Fruit fly (Drosophila melanogaster) whole organism, prepupa: Measurements from ENCODE around the gene Gmd.

Source experiments
- Blimp-1 ChIP-seq: fragments of 200-800 bp; sonication (Bioruptor generic); optimal IDR thresholded peaks from 3 replicates; lab custom pipeline; 2017; ENCODE audit warnings: missing biosample characterization, missing genetic modification characterization, mild to moderate bottlenecking, moderate library complexity, missing genetic modification reagents
- CG15336 ChIP-seq: fragments of 200-800 bp; sonication (Bioruptor generic); IDR thresholded peaks from 2 replicates; pipeline ENCODE4 v1.3.6; 2022; ENCODE audit warnings: missing biosample characterization, missing genetic modification characterization
- CG1621 ChIP-seq: fragments of 200-800 bp; sonication (Bioruptor generic); optimal IDR thresholded peaks from 3 replicates; lab custom pipeline; 2018; ENCODE audit warnings: missing biosample characterization, mild to moderate bottlenecking, missing genetic modification characterization
- CG16779 ChIP-seq: fragments of 200-800 bp; sonication (Bioruptor generic); optimal IDR thresholded peaks from 3 replicates; lab custom pipeline; 2017; ENCODE audit warnings: missing biosample characterization, mild to moderate bottlenecking, missing genetic modification characterization
- CG3032 ChIP-seq: fragments of 200-800 bp; optimal IDR thresholded peaks from 2 replicates; lab custom pipeline; 2019; ENCODE audit warnings: missing biosample characterization, mild to moderate bottlenecking, missing genetic modification characterization, moderate library complexity
- CG32006 ChIP-seq: fragments of 200-800 bp; sonication (Bioruptor generic); optimal IDR thresholded peaks from 3 replicates; lab custom pipeline; 2017; ENCODE audit warnings: missing biosample characterization, mild to moderate bottlenecking, missing genetic modification characterization
- CG3919 ChIP-seq: fragments of 200-800 bp; sonication (Bioruptor generic); optimal IDR thresholded peaks from 3 replicates; lab custom pipeline; 2016; ENCODE audit warnings: missing biosample characterization, missing genetic modification characterization
- CG6163 ChIP-seq: fragments of 200-800 bp; sonication (Bioruptor generic); IDR thresholded peaks from 3 replicates; pipeline ENCODE4 v1.3.6; 2022; ENCODE audit warnings: missing biosample characterization, missing genetic modification characterization
- CG6792 ChIP-seq: fragments of 200-800 bp; sonication (Bioruptor generic); optimal IDR thresholded peaks from 3 replicates; lab custom pipeline; 2016; ENCODE audit warnings: missing biosample characterization, missing genetic modification characterization
- CG6808 ChIP-seq: fragments of 200-800 bp; sonication (Bioruptor generic); optimal IDR thresholded peaks from 3 replicates; lab custom pipeline; 2017; ENCODE audit warnings: missing biosample characterization, missing genetic modification characterization, mild to moderate bottlenecking, moderate library complexity, missing genetic modification reagents
- CG6854 ChIP-seq: fragments of 200-800 bp; sonication (Bioruptor generic); optimal IDR thresholded peaks from 2 replicates; lab custom pipeline; 2017; ENCODE audit warnings: missing biosample characterization, mild to moderate bottlenecking, missing genetic modification characterization
- CG9139 ChIP-seq: fragments of 200-800 bp; sonication (Bioruptor generic); optimal IDR thresholded peaks from 3 replicates; lab custom pipeline; 2017; ENCODE audit warnings: missing biosample characterization, mild to moderate bottlenecking, missing genetic modification characterization
- Eip78C ChIP-seq: fragments of 200-800 bp; sonication (Bioruptor generic); peaks from one replicate; lab custom pipeline; 2016; ENCODE audit warnings: missing biosample characterization, missing genetic modification characterization
- Eip93F ChIP-seq: fragments of 200-800 bp; sonication (Bioruptor generic); optimal IDR thresholded peaks from 2 replicates; lab custom pipeline; 2016; ENCODE audit warnings: missing biosample characterization, mild to moderate bottlenecking, missing genetic modification characterization
- Ets96B ChIP-seq: fragments of 200-800 bp; optimal IDR thresholded peaks from 2 replicates; lab custom pipeline; 2019; ENCODE audit warnings: missing biosample characterization, mild to moderate bottlenecking, missing genetic modification characterization, moderate library complexity
- Hr39 ChIP-seq: fragments of 200-800 bp; sonication (Bioruptor generic); optimal IDR thresholded peaks from 2 replicates; lab custom pipeline; 2016; ENCODE audit warnings: missing biosample characterization, missing genetic modification characterization
- Hr4 ChIP-seq: fragments of 200-800 bp; sonication (Bioruptor generic); optimal IDR thresholded peaks from 3 replicates; lab custom pipeline; 2016; ENCODE audit warnings: missing biosample characterization, missing genetic modification characterization
- Lpt ChIP-seq: fragments of 200-800 bp; sonication (Bioruptor generic); optimal IDR thresholded peaks from 3 replicates; lab custom pipeline; 2016; ENCODE audit warnings: missing biosample characterization, missing genetic modification characterization
- OdsH ChIP-seq: fragments of 200-800 bp; sonication (Bioruptor generic); optimal IDR thresholded peaks from 3 replicates; lab custom pipeline; 2016; ENCODE audit warnings: missing biosample characterization, missing genetic modification characterization
- Smox ChIP-seq: fragments of 200-800 bp; sonication (Bioruptor generic); optimal IDR thresholded peaks from 3 replicates; lab custom pipeline; 2016; ENCODE audit warnings: missing biosample characterization, missing genetic modification characterization
- Sox14 ChIP-seq: fragments of 200-800 bp; sonication (Bioruptor generic); optimal IDR thresholded peaks from 3 replicates; lab custom pipeline; 2016; ENCODE audit warnings: missing biosample characterization, missing genetic modification characterization
- cyc ChIP-seq: fragments of 200-800 bp; sonication (Bioruptor generic); optimal IDR thresholded peaks from 3 replicates; lab custom pipeline; 2016; ENCODE audit warnings: missing biosample characterization, missing genetic modification characterization
- dsx ChIP-seq: fragments of 200-800 bp; optimal IDR thresholded peaks from 3 replicates; lab custom pipeline; 2019; ENCODE audit warnings: missing biosample characterization, mild to moderate bottlenecking, missing genetic modification characterization, moderate library complexity; ENCODE audit not compliant: poor library complexity, severe bottlenecking
- eg ChIP-seq: fragments of 200-800 bp; sonication (Bioruptor generic); IDR thresholded peaks from 3 replicates; pipeline ENCODE4 v1.3.6; 2022; ENCODE audit warnings: missing biosample characterization, missing genetic modification characterization
- esn ChIP-seq: fragments of 200-800 bp; sonication (Bioruptor generic); optimal IDR thresholded peaks from 2 replicates; lab custom pipeline; 2016; ENCODE audit warnings: missing biosample characterization, mild to moderate bottlenecking, missing genetic modification characterization, moderate library complexity
- fkh ChIP-seq: fragments of 200-800 bp; sonication (Bioruptor generic); optimal IDR thresholded peaks from 3 replicates; lab custom pipeline; 2017; ENCODE audit warnings: missing biosample characterization, mild to moderate bottlenecking, missing genetic modification characterization, moderate library complexity
- lz ChIP-seq: fragments of 200-800 bp; sonication (Bioruptor generic); optimal IDR thresholded peaks from 3 replicates; lab custom pipeline; 2016; ENCODE audit warnings: missing biosample characterization, missing genetic modification characterization
- net ChIP-seq: fragments of 200-800 bp; sonication (Bioruptor generic); optimal IDR thresholded peaks from 3 replicates; lab custom pipeline; 2016; ENCODE audit warnings: missing biosample characterization, missing genetic modification characterization
- pdm3 ChIP-seq: fragments of 200-800 bp; sonication (Bioruptor generic); optimal IDR thresholded peaks from 3 replicates; lab custom pipeline; 2016; ENCODE audit warnings: missing biosample characterization, missing genetic modification characterization
- ss ChIP-seq, 2 experiments: fragments of 200-800 bp; sonication (Bioruptor generic); optimal IDR thresholded peaks; 2 replicates in 1 of 2; 3 replicates in 1 of 2; lab custom pipeline; 2017 to 2018; ENCODE audit warnings: mild to moderate bottlenecking in 2 of 2, missing biosample characterization in 2 of 2, missing genetic modification characterization in 2 of 2, moderate library complexity in 1 of 2
- svp ChIP-seq: fragments of 200-800 bp; sonication (Bioruptor generic); peaks from one replicate; lab custom pipeline; 2016; ENCODE audit warnings: missing biosample characterization, missing genetic modification characterization
- topi ChIP-seq: fragments of 200-800 bp; sonication (Bioruptor generic); optimal IDR thresholded peaks from 3 replicates; lab custom pipeline; 2016; ENCODE audit warnings: missing biosample characterization, missing genetic modification characterization
- vri ChIP-seq: fragments of 200-800 bp; sonication (Bioruptor generic); optimal IDR thresholded peaks from 3 replicates; lab custom pipeline; 2016; ENCODE audit warnings: missing biosample characterization, mild to moderate bottlenecking, missing genetic modification characterization

Gene Gmd

DNA sequence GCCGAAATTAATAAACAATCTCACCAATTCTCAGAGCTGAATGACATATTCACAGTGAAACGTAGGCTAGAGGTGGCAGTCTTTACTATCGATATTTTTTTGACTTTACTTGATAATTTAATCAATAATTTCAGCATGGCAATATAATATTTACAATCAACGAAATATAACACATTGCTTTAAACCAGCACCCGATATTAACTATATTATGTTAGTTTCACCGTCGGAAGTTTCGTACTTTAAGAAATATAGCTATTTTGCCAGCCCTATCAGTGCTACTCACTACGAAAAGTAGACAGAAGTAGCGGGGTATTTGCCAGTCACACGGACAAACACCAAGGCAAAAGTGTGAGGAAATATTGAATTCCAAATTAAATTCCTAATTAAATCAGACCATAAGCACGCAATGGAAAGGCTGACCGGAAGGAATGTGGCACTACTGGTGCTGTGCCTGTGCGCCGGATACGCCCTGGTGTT, 34.0 kb upstream of the Gmd start, which contains the start of the genes CG31917, Tfb5 and SelT (continued):
- peak; percentile 42 for TF ChIP-seq CG6792 (GFP tag; lab: Kevin White, UChicago)

DNA sequence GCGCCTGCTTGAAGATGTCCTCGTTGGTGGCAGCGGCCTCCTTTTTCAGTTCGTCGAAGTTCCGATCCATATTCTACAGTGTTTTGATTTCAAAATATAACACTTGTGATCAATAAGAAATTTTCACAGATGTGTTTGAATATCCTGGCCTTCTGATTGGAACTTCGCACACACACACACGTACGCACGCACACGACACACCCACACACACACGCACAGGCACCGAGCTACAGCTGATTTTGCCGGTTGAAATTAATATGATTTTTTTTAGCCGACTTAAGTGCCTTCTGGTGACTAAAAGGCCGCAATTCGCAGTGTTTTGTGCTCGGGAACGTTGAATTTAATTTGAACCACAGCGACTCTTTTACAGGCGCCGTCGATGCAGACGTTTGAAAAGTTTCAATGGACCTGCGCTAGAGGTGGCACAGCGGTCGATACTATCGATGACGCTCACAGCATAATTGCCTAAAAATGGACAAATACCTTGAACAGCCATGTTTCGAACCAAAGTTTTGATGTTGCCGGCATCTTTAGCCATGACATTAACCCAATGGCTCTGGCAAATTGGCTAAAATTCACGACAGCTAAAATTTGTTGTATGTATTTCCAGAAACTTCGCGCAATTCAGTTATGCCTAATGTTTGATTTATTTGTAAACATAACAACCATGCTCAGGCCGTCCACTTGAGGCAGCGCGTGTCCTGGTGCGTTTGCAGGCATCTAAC, 32.6 kb upstream of the Gmd start, which contains the start of gene Rtnl1:
TSS of gene Rtnl1 (minus strand) at position 415 of the 725 bp plus-strand sequence.
- TF ChIP-seq Sox14 (GFP tag; lab: Kevin White, UChicago) (peak; percentile 23), Eip78C (GFP tag; lab: Kevin White, UChicago) (peak; percentile 79), CG16779 (tag; lab: Kevin White, UChicago) (peak; percentile 1), lz (GFP tag; lab: Kevin White, UChicago) (peak; percentile 35), CG9139 (GFP tag; lab: Kevin White, UChicago) (no peak), Blimp-1 (GFP tag; lab: Kevin White, UChicago) (no peak), ss (GFP tag; optimal IDR thresholded peaks at IDR 0.05; lab: Kevin White, UChicago) (peak in 1 of 2 experiments; percentile 42), CG15336 (GFP tag; lab: Robert Waterston, UW) (0 out of 2 replicates have a peak, but pooled peaks have one; percentile 14), CG3919 (GFP tag; lab: Kevin White, UChicago) (peak; percentile 21), dsx (GFP tag; lab: Kevin White, UChicago) (peak; percentile 4), topi (GFP tag; lab: Kevin White, UChicago) (peak; percentile 12), CG1621 (tag; lab: Kevin White, UChicago) (peak; percentile 2), net (no peak), Hr39 (GFP tag; lab: Kevin White, UChicago) (no peak), vri (GFP tag; lab: Kevin White, UChicago) (peak; percentile 30), esn (GFP tag; lab: Kevin White, UChicago) (peak; percentile 54), CG6854 (peak; percentile 54), CG3032 (tag; lab: Kevin White, UChicago) (peak; percentile 17)

DNA sequence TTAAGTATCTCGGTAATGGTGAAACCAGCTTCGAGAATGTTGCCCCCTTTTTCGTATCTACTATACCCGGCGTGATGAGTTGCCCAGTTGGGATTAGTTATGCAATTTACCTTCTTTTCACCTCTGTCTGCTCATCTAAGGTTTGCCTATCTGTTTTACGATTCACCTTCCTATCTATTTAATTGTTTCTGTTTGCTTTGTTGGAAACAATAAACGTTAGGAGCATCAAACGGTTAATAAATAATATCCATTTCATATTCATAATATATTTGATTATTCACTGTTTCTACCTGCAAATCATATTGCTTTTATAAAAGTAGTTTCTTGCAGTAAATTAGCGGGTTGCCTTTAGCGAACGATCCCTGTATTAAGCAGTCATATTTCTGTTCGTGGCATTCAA, 30.4 kb upstream of the Gmd start:
- peak; percentile 9 for TF ChIP-seq esn (GFP tag; lab: Kevin White, UChicago)
- TF ChIP-seq CG32006 (GFP tag; lab: Kevin White, UChicago) = peak; percentile 7
- 0 out of 2 replicates have a peak, but pooled peaks have one; percentile 15 for TF ChIP-seq CG15336 (GFP tag; lab: Robert Waterston, UW)
- peak; percentile 20; the same call in 1 of the 3 replicates for TF ChIP-seq CG6163 (GFP tag; lab: Robert Waterston, UW)
- no peak for TF ChIP-seq Lpt (GFP tag; lab: Kevin White, UChicago)
- TF ChIP-seq OdsH (GFP tag; lab: Kevin White, UChicago) = peak; percentile 9
- TF ChIP-seq Eip93F = no peak
- peak; percentile 16 for TF ChIP-seq CG3919 (GFP tag; lab: Kevin White, UChicago)
- peak; percentile 24 for TF ChIP-seq pdm3
- TF ChIP-seq Ets96B (tag; lab: Kevin White, UChicago) = no peak
- TF ChIP-seq Smox (GFP tag; lab: Kevin White, UChicago) = no peak
- TF ChIP-seq fkh (GFP tag; lab: Kevin White, UChicago) = peak; percentile 8
- TF ChIP-seq net = no peak
- TF ChIP-seq vri (GFP tag; lab: Kevin White, UChicago) = peak; percentile 52
- no peak for TF ChIP-seq cyc (GFP tag; lab: Kevin White, UChicago)
- TF ChIP-seq Eip78C (GFP tag; lab: Kevin White, UChicago) = peak; percentile 69
- TF ChIP-seq eg (GFP tag; lab: Robert Waterston, UW) = 0 out of 3 replicates have a peak, but pooled peaks have one; percentile 11

DNA sequence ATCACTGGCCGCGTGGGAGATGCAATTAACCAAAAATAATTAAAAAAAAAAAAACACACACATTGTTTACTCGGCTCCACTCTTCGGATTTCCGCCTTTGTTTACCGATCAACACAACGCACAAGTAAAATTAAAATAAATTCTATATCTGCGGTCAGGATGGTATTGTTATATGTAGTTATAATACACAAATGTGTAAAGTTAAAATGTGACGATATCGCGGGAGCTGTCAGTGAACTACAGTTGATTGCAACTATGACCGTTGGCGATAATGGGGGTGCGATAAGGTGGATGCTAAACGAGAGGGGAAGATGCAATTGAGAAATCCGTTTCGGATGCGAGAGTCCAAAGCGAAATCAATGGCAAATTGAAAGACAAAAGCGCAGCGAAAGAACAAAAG, 29.5 kb upstream of the Gmd start:
- TF ChIP-seq Ets96B (tag; lab: Kevin White, UChicago) (no peak), Hr4 (GFP tag; lab: Kevin White, UChicago) (no peak), CG6792 (GFP tag; lab: Kevin White, UChicago) (no peak), CG16779 (tag; lab: Kevin White, UChicago) (no peak), CG1621 (tag; lab: Kevin White, UChicago) (no peak), CG6808 (no peak), Eip78C (GFP tag; lab: Kevin White, UChicago) (peak; percentile 70), vri (GFP tag; lab: Kevin White, UChicago) (peak; percentile 10), svp (GFP tag; lab: Kevin White, UChicago) (peak; percentile 70)
